Fruit fly (Drosophila melanogaster): ENCODE data around the gene CG3552.

The CG3552 gene

DNA sequence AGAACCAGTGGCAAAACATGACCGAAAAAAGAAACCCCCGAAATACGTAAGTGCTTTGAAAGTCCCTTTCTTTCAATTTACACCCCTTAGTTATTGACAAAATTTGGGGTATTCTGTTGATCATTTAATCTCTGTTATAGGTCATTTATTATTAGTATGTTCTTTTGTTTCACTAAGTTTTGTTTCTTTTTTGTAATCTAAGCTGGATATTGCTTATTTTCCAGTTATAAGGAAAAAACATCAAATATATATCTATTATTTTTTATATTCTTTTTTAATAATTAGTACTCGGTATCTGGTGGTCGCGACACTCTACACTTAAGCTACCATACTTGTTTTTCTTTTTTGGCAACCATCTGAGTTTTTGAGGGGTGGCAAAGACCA lies 52.5 kb downstream of the CG3552 start (continued):
- TF ChIP-seq Scr (GFP tag; IDR thresholded peaks at IDR 0.05; ENCODE audit: partially characterized antibody) (no peak), CG9797 (GFP tag; optimal IDR thresholded peaks at IDR 0.05) (no peak), ara (GFP tag; IDR thresholded peaks at IDR 0.05) (no peak), cwo (GFP tag; optimal IDR thresholded peaks at IDR 0.05) (peak; percentile 53), CG33557 (GFP tag; optimal IDR thresholded peaks at IDR 0.05) (peak; percentile 51), CG30020 (tag; optimal IDR thresholded peaks at IDR 0.05) (peak; percentile 8), Trl (optimal IDR thresholded peaks at IDR 0.05) (no peak), Trl (GFP tag; optimal IDR thresholded peaks at IDR 0.05) (no peak), CG30431 (GFP tag; optimal IDR thresholded peaks at IDR 0.05) (no peak), chif (GFP tag; optimal IDR thresholded peaks at IDR 0.05) (no peak), Fer2 (tag; optimal IDR thresholded peaks at IDR 0.05) (no peak), CG15696 (tag; optimal IDR thresholded peaks at IDR 0.05) (peak; percentile 15), CG9437 (GFP tag; optimal IDR thresholded peaks at IDR 0.05) (peak; percentile 63), sr (GFP tag; IDR thresholded peaks at IDR 0.05) (no peak), sqz (GFP tag; optimal IDR thresholded peaks at IDR 0.05) (peak; percentile 59), Taf1 (GFP tag; IDR thresholded peaks at IDR 0.05) (no peak), MESR4 (GFP tag; optimal IDR thresholded peaks at IDR 0.05) (no peak), cg (GFP tag; optimal IDR thresholded peaks at IDR 0.05) (no peak), ind (GFP tag; optimal IDR thresholded peaks at IDR 0.05) (peak; percentile 59), Sox102F (GFP tag; optimal IDR thresholded peaks at IDR 0.05) (peak; percentile 69), CG14667 (GFP tag; IDR thresholded peaks at IDR 0.05) (no peak), fd3F (GFP tag; optimal IDR thresholded peaks at IDR 0.05) (no peak), CG17385 (GFP tag; optimal IDR thresholded peaks at IDR 0.05) (peak; percentile 50), vfl (GFP tag; optimal IDR thresholded peaks at IDR 0.05) (no peak), CG2889 (GFP tag; IDR thresholded peaks at IDR 0.05) (no peak), CG3847 (GFP tag; IDR thresholded peaks at IDR 0.05) (no peak), Bdp1 (GFP tag; optimal IDR thresholded peaks at IDR 0.05) (no peak), CG17829 (tag; optimal IDR thresholded peaks at IDR 0.05) (peak; percentile 61), Nf-YB (GFP tag; optimal IDR thresholded peaks at IDR 0.05) (peak; percentile 37), CG7556 (GFP tag; optimal IDR thresholded peaks at IDR 0.05) (peak; percentile 77), CG1024 (GFP tag; IDR thresholded peaks at IDR 0.05) (no peak), CG13424 (tag; optimal IDR thresholded peaks at IDR 0.05) (peak; percentile 52), grau (tag; optimal IDR thresholded peaks at IDR 0.05) (peak; percentile 61), CG17328 (GFP tag; IDR thresholded peaks at IDR 0.05) (peak; percentile 61), Dbx (GFP tag; IDR thresholded peaks at IDR 0.05) (no peak)

Measured in whole organism, embryonic.